Worm (Caenorhabditis elegans) whole organism, L3 larva: Measurements from ENCODE around the gene sre-51.

ENCODE experiments used
- ZK546.5 ChIP-seq: sonication (generic microtip); optimal IDR thresholded peaks from 2 replicates; lab custom pipeline; 2017; ENCODE audit warnings: missing biosample characterization, missing genetic modification characterization
- jun-1 ChIP-seq: fragments of 150-350 bp; optimal IDR thresholded peaks from 2 replicates; lab custom pipeline; 2014; ENCODE audit warnings: missing biosample characterization, missing genetic modification reagents, missing genetic modification characterization
- zag-1 ChIP-seq: fragments of 150-350 bp; optimal IDR thresholded peaks from 2 replicates; lab custom pipeline; 2014; ENCODE audit warnings: missing biosample characterization, missing genetic modification characterization

ce11 chrII:12339152-12339551, 27.5 kb downstream of the sre-51 start:
- no peak for TF ChIP-seq jun-1 (tag; lab: Kevin White, UChicago)
- no peak for TF ChIP-seq ZK546.5 (tag; lab: Kevin White, UChicago)
- no peak for TF ChIP-seq zag-1
